Worm (Caenorhabditis elegans) whole organism, midembryonic: ENCODE results near the gene H01G02.1.
A peak's percentile ranks its signal among the peaks of the same experiment; 100 is the strongest.

Experiments used
- T22C8.4 ChIP-seq: fragments of 200-800 bp; sonication (Bioruptor generic); IDR thresholded peaks from 2 replicates; pipeline ENCODE4 v1.3.6; 2022; ENCODE audit warnings: missing genetic modification characterization, missing compliant biosample characterization
- cog-1 ChIP-seq: sonication (generic microtip); optimal IDR thresholded peaks from 2 replicates; lab custom pipeline; 2016; ENCODE audit warnings: missing genetic modification characterization, missing compliant biosample characterization
- flt-1 ChIP-seq: fragments of 200-800 bp; sonication (Bioruptor generic); IDR thresholded peaks from 2 replicates; pipeline ENCODE4 v1.3.6; 2022; ENCODE audit warnings: missing genetic modification characterization, missing compliant biosample characterization
- klf-2 ChIP-seq: fragments of 200-800 bp; sonication (Bioruptor generic); conservative IDR thresholded peaks from 2 replicates; pipeline ENCODE4 v1.3.6; 2022; ENCODE audit warnings: missing genetic modification reagents, missing genetic modification characterization, missing compliant biosample characterization
- med-1 ChIP-seq: sonication (generic microtip); optimal IDR thresholded peaks from 2 replicates; lab custom pipeline; 2017; ENCODE audit warnings: missing genetic modification characterization, mild to moderate bottlenecking, missing compliant biosample characterization, antibody characterized with exemption, missing genetic modification reagents; ENCODE audit not compliant: insufficient read depth
- ref-1 ChIP-seq: fragments of 200-800 bp; sonication (Bioruptor generic); conservative IDR thresholded peaks from 2 replicates; pipeline ENCODE4 v1.3.6; 2022; ENCODE audit warnings: missing genetic modification reagents, missing genetic modification characterization, missing compliant biosample characterization
- tab-1 ChIP-seq: fragments of 200-800 bp; sonication (Bioruptor generic); IDR thresholded peaks from 2 replicates; pipeline ENCODE4 v1.3.6; 2022; ENCODE audit warnings: missing genetic modification characterization, missing compliant biosample characterization
- ztf-23 ChIP-seq: fragments of 200-800 bp; sonication (Bioruptor generic); IDR thresholded peaks from 2 replicates; pipeline ENCODE4 v1.3.6; 2022; ENCODE audit warnings: missing genetic modification reagents, missing genetic modification characterization, missing compliant biosample characterization
- ztf-29 ChIP-seq: fragments of 200-800 bp; sonication (Bioruptor generic); IDR thresholded peaks from 2 replicates; pipeline ENCODE4 v1.3.6; 2022; ENCODE audit warnings: missing genetic modification reagents, missing genetic modification characterization, missing compliant biosample characterization

Gene H01G02.1

DNA sequence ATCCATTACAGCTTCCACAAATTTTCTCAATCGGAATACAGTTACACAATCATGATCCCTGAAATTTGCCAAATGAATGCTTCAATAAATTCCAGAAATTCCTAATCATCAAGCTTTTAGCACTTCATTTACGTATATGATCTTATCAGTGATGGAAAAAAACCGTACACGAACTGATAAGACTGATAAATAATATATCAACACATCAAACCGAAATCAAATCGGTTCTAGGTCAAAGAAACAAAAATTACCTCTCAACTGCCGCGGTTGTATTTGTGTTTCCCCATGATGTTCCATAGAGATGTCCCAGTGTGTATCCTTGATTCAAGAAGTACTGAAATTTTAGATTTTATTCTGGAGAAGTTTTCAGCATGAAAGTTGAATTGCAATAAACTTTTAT lies 32.9 kb downstream of the H01G02.1 start:
- no peak for TF ChIP-seq klf-2 (GFP tag; lab: Robert Waterston, UW)
- no peak for TF ChIP-seq flt-1
- TF ChIP-seq med-1 (GFP tag; lab: Kevin White, UChicago), result no peak
- TF ChIP-seq cog-1 (tag; lab: Kevin White, UChicago), result no peak
- TF ChIP-seq ztf-29 (GFP tag; lab: Robert Waterston, UW), result no peak
- TF ChIP-seq ref-1 (GFP tag; lab: Robert Waterston, UW), result no peak
- TF ChIP-seq ztf-23 (GFP tag; lab: Robert Waterston, UW), result no peak
- TF ChIP-seq T22C8.4 (GFP tag; lab: Robert Waterston, UW), result no peak
- no peak for TF ChIP-seq tab-1

ce11 chrIV:11769769-11770168 lies 34.2 kb downstream of the H01G02.1 start:
- TF ChIP-seq klf-2 (GFP tag; lab: Robert Waterston, UW) (no peak), cog-1 (tag; lab: Kevin White, UChicago) (no peak), flt-1 (no peak), ztf-23 (GFP tag; lab: Robert Waterston, UW) (no peak), med-1 (GFP tag; lab: Kevin White, UChicago) (no peak), T22C8.4 (GFP tag; lab: Robert Waterston, UW) (no peak), tab-1 (no peak), ztf-29 (GFP tag; lab: Robert Waterston, UW) (no peak), ref-1 (GFP tag; lab: Robert Waterston, UW) (no peak)

- peak; percentile 73 for TF ChIP-seq T22C8.4 (GFP tag; lab: Robert Waterston, UW)
- TF ChIP-seq ztf-29 (GFP tag; lab: Robert Waterston, UW), result no peak
Observed at ce11 chrIV:11765507-11765906, 38.4 kb downstream of the H01G02.1 start.

ce11 chrIV:11760700-11761459 lies 43.1 kb downstream of the H01G02.1 start, which contains the start of gene T12A7.2:
Gene T12A7.2, minus strand, starts transcription at chrIV:11761111.
- no peak for TF ChIP-seq T22C8.4 (GFP tag; lab: Robert Waterston, UW)
- no peak for TF ChIP-seq flt-1
- no peak for TF ChIP-seq tab-1
- TF ChIP-seq ztf-23 (GFP tag; lab: Robert Waterston, UW), result no peak
- TF ChIP-seq ztf-29 (GFP tag; lab: Robert Waterston, UW), result no peak
- TF ChIP-seq cog-1 (tag; lab: Kevin White, UChicago), result no peak
- no peak for TF ChIP-seq med-1 (GFP tag; lab: Kevin White, UChicago)
- no peak for TF ChIP-seq ref-1 (GFP tag; lab: Robert Waterston, UW)
- no peak for TF ChIP-seq klf-2 (GFP tag; lab: Robert Waterston, UW)

- no peak for TF ChIP-seq cog-1 (tag; lab: Kevin White, UChicago)
- no peak for TF ChIP-seq flt-1
- no peak for TF ChIP-seq med-1 (GFP tag; lab: Kevin White, UChicago)
- TF ChIP-seq tab-1, result no peak
- TF ChIP-seq ztf-29 (GFP tag; lab: Robert Waterston, UW), result no peak
- TF ChIP-seq klf-2 (GFP tag; lab: Robert Waterston, UW), result no peak
- no peak for TF ChIP-seq ref-1 (GFP tag; lab: Robert Waterston, UW)
- no peak for TF ChIP-seq T22C8.4 (GFP tag; lab: Robert Waterston, UW)
- no peak for TF ChIP-seq ztf-23 (GFP tag; lab: Robert Waterston, UW)
Observed at ce11 chrIV:11759852-11760251, 44.1 kb downstream of the H01G02.1 start.

- TF ChIP-seq ztf-29 (GFP tag; lab: Robert Waterston, UW), result no peak
- TF ChIP-seq cog-1 (tag; lab: Kevin White, UChicago), result no peak
- TF ChIP-seq ref-1 (GFP tag; lab: Robert Waterston, UW), result no peak
- no peak for TF ChIP-seq flt-1
- TF ChIP-seq klf-2 (GFP tag; lab: Robert Waterston, UW), result no peak
- TF ChIP-seq med-1 (GFP tag; lab: Kevin White, UChicago), result no peak
- no peak for TF ChIP-seq T22C8.4 (GFP tag; lab: Robert Waterston, UW)
- no peak for TF ChIP-seq ztf-23 (GFP tag; lab: Robert Waterston, UW)
- TF ChIP-seq tab-1, result no peak
Observed at ce11 chrIV:11755907-11756306, 48.0 kb downstream of the H01G02.1 start, which contains the start of gene T12A7.9. Gene T12A7.9, minus strand, starts transcription at chrIV:11756007.

- TF ChIP-seq cog-1 (tag; lab: Kevin White, UChicago) (no peak), T22C8.4 (GFP tag; lab: Robert Waterston, UW) (no peak), ztf-23 (GFP tag; lab: Robert Waterston, UW) (no peak), med-1 (GFP tag; lab: Kevin White, UChicago) (no peak)
Observed at ce11 chrIV:11755003-11755402, 49.0 kb downstream of the H01G02.1 start, which contains the start of gene T12A7.10. Gene T12A7.10, minus strand, starts transcription at chrIV:11755103.

DNA sequence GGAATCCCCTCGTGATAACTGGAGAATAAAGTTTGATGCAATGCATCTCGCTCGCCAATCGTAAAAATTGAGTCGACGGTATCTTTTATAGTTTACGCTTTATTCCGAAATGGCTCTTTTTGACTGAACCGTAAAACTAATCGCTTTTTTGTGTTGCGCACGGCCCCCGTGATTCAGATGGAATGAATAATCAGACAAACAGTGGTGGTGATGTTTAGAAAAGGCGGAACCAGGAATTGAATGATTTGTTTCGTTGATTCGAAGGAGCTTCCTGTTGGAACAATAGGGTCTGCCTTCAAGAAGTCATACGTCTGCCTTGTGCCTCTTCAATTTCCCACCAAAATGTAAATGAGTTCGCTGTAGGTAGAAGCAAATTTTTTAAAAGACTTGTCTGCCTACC lies 49.6 kb downstream of the H01G02.1 start, which contains the start of gene scl-18:
TSS of gene scl-18 (minus strand) at position 101 of the 400 bp plus-strand sequence.
- TF ChIP-seq klf-2 (GFP tag; lab: Robert Waterston, UW) (no peak), T22C8.4 (GFP tag; lab: Robert Waterston, UW) (no peak), flt-1 (no peak), cog-1 (tag; lab: Kevin White, UChicago) (no peak), med-1 (GFP tag; lab: Kevin White, UChicago) (no peak), ztf-29 (GFP tag; lab: Robert Waterston, UW) (no peak), ref-1 (GFP tag; lab: Robert Waterston, UW) (no peak), tab-1 (no peak), ztf-23 (GFP tag; lab: Robert Waterston, UW) (no peak)
